Fruit fly (Drosophila melanogaster): Measurements from ENCODE around the gene Flacc.
A peak's percentile ranks its signal among the peaks of the same experiment; 100 is the strongest.

Gene Flacc

DNA sequence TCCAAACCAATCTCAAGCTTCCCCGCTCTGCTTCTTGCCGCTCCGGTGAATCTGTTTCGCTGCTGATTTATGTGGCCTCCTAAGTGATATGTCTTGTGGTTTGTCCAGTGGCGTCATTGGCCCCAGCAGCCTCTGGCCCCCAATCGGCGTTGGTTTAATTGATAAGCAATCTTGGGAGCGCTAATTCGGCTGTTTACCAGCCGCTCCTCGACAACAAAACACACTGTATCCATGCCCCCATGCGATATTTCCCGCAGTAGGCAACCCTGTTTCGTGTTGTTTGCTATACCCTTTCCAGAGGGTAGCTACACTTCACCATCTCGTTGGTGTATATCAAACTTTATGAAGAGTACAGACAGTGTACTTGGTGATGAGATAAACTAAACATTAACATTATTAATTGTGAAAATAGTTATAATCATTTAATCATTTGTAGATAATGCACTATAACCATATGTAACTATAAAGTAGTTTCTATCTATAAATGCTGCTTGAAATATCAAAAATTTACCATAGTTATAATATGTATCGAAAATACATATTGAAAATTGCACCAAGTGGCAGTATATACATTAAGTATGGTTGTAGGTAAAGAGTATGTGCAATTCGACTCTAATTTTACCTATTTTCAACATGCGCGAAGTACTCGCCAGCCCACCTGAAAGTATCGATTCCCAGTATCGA, 45.0 kb downstream of the Flacc start, which contains the start of gene shop (continued):
- TF ChIP-seq CG6813 (GFP tag; optimal IDR thresholded peaks at IDR 0.05) (peak; percentile 55), CG6854 (GFP tag; optimal IDR thresholded peaks at IDR 0.05) (peak; percentile 58), CG9932 (GFP tag; IDR thresholded peaks at IDR 0.05) (peak; percentile 73), wdn (GFP tag; IDR thresholded peaks at IDR 0.05) (peak; percentile 52; the same call in 1 of the 2 replicates), CG30403 (GFP tag; optimal IDR thresholded peaks at IDR 0.05) (peak; percentile 95), yki (optimal IDR thresholded peaks at IDR 0.05) (no peak), gt (GFP tag; IDR thresholded peaks at IDR 0.05) (no peak; the same call in 1 of the 2 replicates), Nf-YB (GFP tag; optimal IDR thresholded peaks at IDR 0.05) (peak; percentile 72), CG10431 (GFP tag; optimal IDR thresholded peaks at IDR 0.05) (peak; percentile 36), HLHmδ (GFP tag; optimal IDR thresholded peaks at IDR 0.05) (no peak), gem (tag; optimal IDR thresholded peaks at IDR 0.05) (peak; percentile 93), Ptx1 (GFP tag; IDR thresholded peaks at IDR 0.05) (peak; percentile 80), Hmx (GFP tag; optimal IDR thresholded peaks at IDR 0.05) (peak; percentile 57), CG2120 (GFP tag; optimal IDR thresholded peaks at IDR 0.05) (peak; percentile 91), CG5180 (GFP tag; optimal IDR thresholded peaks at IDR 0.05) (peak; percentile 77), nom (GFP tag; optimal IDR thresholded peaks at IDR 0.05) (peak; percentile 76), CG7372 (GFP tag; IDR thresholded peaks at IDR 0.05) (peak; percentile 64), lov (optimal IDR thresholded peaks at IDR 0.05) (no peak), lov (GFP tag; IDR thresholded peaks at IDR 0.05) (no peak), CG7357 (GFP tag; IDR thresholded peaks at IDR 0.05) (peak; percentile 68; the same call in 2 of the 3 replicates), pnt (GFP tag; optimal IDR thresholded peaks at IDR 0.05) (peak; percentile 61), ssp (GFP tag; IDR thresholded peaks at IDR 0.05) (peak; percentile 65), NfI (GFP tag; optimal IDR thresholded peaks at IDR 0.05) (peak; percentile 86), CG6272 (GFP tag; IDR thresholded peaks at IDR 0.05) (0 out of 2 replicates have a peak, but pooled peaks have one; percentile 42), bsh (GFP tag; optimal IDR thresholded peaks at IDR 0.05) (peak; percentile 78 to 81), Dad (GFP tag; optimal IDR thresholded peaks at IDR 0.05) (peak; percentile 21), Hr51 (GFP tag; optimal IDR thresholded peaks at IDR 0.05) (peak; percentile 64 to 89), CHES-1-like (GFP tag; optimal IDR thresholded peaks at IDR 0.05) (peak; percentile 52), CG6689 (GFP tag; IDR thresholded peaks at IDR 0.05) (peak; percentile 74), CG17385 (GFP tag; optimal IDR thresholded peaks at IDR 0.05) (peak; percentile 80), BEAF-32 (GFP tag; optimal IDR thresholded peaks at IDR 0.05) (peak; percentile 74), scrt (GFP tag; optimal IDR thresholded peaks at IDR 0.05) (peak; percentile 65), D19A (tag; optimal IDR thresholded peaks at IDR 0.05) (peak; percentile 99), trh (GFP tag; optimal IDR thresholded peaks at IDR 0.05) (peak; percentile 46), Trl (optimal IDR thresholded peaks at IDR 0.05) (no peak), Trl (GFP tag; optimal IDR thresholded peaks at IDR 0.05) (peak; percentile 47), Doc2 (GFP tag; IDR thresholded peaks at IDR 0.05) (no peak), tna (GFP tag; IDR thresholded peaks at IDR 0.05; ENCODE audit: partially characterized antibody) (peak; percentile 12; the same call in 1 of the 2 replicates), Bteb2 (GFP tag; optimal IDR thresholded peaks at IDR 0.05) (peak; percentile 76), CoRest (tag; optimal IDR thresholded peaks at IDR 0.05) (peak; percentile 95), Dip2 (GFP tag; IDR thresholded peaks at IDR 0.05) (no peak), CG9437 (GFP tag; optimal IDR thresholded peaks at IDR 0.05) (peak; percentile 90), CG32772 (GFP tag; IDR thresholded peaks at IDR 0.05) (peak; percentile 46; the same call in 1 of the 2 replicates), ash1 (GFP tag; optimal IDR thresholded peaks at IDR 0.05) (no peak), her (GFP tag; optimal IDR thresholded peaks at IDR 0.05) (no peak), pan (optimal IDR thresholded peaks at IDR 0.05) (no peak), pan (GFP tag; optimal IDR thresholded peaks at IDR 0.05 in 1 of 2, IDR thresholded peaks at IDR 0.05 in 1 of 2) (peak in 1 of 2 experiments; percentile 77), Ssrp (tag; optimal IDR thresholded peaks at IDR 0.05) (peak; percentile 87), lola (GFP tag; optimal IDR thresholded peaks at IDR 0.05) (peak in 1 of 3 experiments; percentile 82), Fer3 (tag; optimal IDR thresholded peaks at IDR 0.05) (peak; percentile 76)
